Fruit fly (Drosophila melanogaster): ENCODE measurements around the gene sip3.
A peak's percentile ranks its signal among the peaks of the same experiment; 100 is the strongest.

Gene sip3

dm6 chr3R:31771790-31772576 is at the start of gene sip3, which contains the start of gene betaGlu:
sip3 (plus strand) TSS chr3R:31772219.
betaGlu (minus strand) TSS chr3R:31771848.
- TF ChIP-seq CG17801 (GFP tag; optimal IDR thresholded peaks at IDR 0.05; ENCODE audit: partially characterized antibody) = peak; percentile 6

DNA sequence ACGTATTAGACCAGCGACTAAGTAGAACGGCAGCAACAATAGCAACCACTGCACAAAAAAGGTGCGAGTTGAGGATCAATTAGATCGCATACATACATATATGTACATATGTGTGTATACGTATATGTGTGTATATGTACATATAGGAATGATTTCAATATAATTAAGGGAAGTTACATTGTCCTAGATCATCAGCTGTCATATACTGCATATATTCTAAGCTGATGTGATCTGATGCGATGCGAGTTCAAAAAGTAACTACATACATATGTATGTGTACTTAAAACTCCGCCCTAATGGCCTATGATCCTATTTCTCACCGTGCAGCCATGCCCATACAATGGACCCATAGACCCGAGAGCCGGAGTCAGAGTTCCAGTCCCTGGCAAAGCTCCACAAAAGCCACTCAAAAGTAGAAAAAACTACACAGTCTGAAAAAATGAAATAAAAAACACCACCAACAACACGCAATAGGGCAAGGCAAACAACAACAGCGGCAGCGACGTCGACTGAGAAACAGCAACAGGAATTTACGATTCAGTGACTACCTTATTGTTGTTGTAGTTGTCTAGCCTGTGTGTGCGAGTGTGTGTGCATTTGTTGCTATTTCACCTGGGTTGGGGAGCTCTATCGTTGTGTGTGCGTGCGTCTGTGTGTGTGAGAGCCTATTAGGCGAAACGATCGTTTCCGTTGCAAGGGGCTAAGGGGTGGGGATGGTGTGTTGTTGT is 48.6 kb upstream of the sip3 start:
- no peak for TF ChIP-seq CG17801 (GFP tag; optimal IDR thresholded peaks at IDR 0.05; ENCODE audit: partially characterized antibody)

dm6 chr3R:31724136-31724535 is 47.9 kb upstream of the sip3 start:
- TF ChIP-seq CG17801 (GFP tag; optimal IDR thresholded peaks at IDR 0.05; ENCODE audit: partially characterized antibody) = no peak

dm6 chr3R:31724580-31725320 is 47.3 kb upstream of the sip3 start:
- peak; percentile 72 for TF ChIP-seq CG17801 (GFP tag; optimal IDR thresholded peaks at IDR 0.05; ENCODE audit: partially characterized antibody)

DNA sequence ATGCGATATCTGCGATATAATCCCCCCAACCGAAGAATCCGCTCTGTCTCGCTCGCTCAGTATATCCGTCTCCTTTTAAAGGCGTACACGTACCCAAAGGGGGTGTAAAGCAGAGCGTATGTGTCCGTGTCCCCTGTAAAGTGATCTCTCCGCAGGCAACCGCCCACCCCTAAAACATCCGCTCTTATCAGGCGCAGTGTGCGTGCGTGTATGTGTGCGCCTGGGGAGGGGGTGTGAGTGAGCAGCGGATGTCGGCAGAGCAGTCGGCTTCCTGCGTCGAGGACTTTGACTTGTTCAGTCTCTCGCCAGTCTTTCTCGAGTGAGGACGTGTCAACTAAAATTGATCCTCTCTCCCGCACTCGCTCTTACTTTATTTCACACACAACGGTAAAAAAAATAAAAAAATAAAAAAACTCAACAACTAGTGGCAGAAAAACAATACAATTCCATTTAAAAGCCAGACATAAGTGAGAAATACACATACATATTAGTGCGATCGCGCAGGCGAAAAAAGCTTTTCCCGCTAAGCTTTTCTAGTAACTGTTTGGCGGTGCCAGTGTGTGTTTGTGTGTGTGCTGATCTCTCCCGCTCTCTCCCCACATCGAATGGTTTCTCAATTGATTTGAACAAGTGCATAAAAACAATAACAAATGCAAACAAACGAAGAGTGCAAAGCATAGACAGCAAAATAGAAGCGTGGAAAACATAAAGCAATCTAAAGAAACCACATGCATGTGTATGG is 46.4 kb upstream of the sip3 start:
- no peak for TF ChIP-seq CG17801 (GFP tag; optimal IDR thresholded peaks at IDR 0.05; ENCODE audit: partially characterized antibody)

DNA sequence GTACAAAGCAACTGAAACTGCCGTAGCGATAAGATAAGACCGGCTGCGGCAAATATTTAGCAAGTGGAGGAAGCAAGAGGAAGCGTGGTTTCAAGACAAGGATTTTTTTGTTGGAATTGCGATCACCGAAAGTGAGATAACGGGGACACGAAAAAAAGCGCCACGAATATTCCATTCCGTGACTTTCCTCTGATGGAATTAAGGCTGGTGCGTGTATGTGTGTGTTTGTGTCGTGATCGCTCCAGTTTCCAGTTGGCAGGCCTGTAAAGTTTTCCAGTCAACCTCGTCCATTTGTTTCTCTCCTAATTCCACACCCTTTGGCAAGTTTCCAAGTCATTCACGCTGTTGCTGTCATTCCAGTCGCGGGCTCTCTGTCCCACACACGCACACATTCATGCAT is 45.7 kb upstream of the sip3 start:
- TF ChIP-seq CG17801 (GFP tag; optimal IDR thresholded peaks at IDR 0.05; ENCODE audit: partially characterized antibody) = no peak

DNA sequence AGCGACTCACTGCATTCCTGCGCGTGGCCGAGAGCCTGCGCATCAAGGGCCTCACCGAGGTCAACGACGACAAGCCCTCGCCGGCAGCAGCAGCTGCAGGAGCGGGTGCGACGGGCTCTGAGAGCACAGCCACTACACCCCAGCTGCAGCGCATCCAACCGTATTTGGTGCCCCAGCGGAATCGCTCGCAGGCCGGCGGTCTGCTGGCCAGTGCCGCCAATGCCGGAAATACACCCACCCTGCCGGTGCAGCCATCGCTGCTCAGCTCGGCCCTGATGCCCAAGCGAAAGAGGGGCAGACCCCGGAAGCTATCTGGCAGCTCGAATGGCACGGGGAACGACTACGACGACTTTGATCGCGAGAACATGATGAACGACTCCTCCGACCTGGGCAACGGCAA is 44.2 kb upstream of the sip3 start:
- no peak for TF ChIP-seq CG17801 (GFP tag; optimal IDR thresholded peaks at IDR 0.05; ENCODE audit: partially characterized antibody)

DNA sequence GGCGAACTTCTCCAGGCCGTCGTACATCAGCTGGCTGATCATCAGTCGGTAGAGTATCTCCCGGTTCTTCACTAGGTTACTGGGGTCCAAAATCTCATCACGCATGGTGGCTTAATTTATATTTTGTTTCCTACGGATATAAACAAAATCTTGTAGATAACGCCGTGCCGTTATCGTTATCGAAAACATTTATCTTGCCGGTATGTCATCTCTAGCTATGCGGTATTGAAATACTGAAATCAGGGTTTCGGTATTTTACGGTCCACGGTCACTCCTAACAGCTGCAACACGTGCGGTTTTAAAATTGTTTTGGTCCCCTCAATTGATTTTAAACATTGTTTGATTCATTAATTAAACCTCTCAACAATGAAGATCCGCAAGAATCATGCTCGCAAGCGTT is 35.2 kb upstream of the sip3 start, which contains the start of the genes CstF50 and CG11563:
Gene CstF50 (minus strand): TSS at position 188 of the 400 bp plus-strand sequence.
Gene CG11563 (plus strand): TSS at position 260 of the 400 bp plus-strand sequence.
- TF ChIP-seq CG17801 (GFP tag; optimal IDR thresholded peaks at IDR 0.05; ENCODE audit: partially characterized antibody) = peak; percentile 29

DNA sequence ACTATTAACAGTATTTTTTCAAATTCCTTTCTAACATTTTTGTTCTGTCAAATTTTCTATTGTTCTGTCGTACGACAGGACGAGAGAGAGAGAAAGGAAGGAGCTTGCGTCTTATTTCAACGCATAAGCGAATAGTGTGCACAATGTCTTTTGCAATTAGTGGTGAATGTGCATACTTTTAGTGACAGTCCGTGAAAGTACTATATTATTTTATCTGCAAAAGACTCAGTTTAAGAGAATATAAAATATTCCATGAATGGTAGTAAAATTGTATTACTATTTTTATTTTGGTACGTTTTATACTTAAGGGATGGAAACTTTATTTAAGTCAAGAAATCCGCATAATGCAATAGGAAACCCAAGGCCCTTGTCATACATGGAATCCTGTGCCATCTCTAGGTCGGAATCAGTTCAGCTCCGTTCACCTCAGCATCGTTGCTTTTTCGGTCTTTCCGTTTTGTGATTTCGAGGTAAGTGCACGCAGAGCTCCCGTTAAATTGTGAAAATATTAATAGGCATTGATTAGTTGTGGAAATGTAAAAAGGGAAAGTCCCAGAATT is 33.9 kb upstream of the sip3 start, which contains the start of gene eEF1alpha2:
Gene eEF1alpha2 (plus strand): TSS at position 409 of the 560 bp plus-strand sequence.
- no peak for TF ChIP-seq CG17801 (GFP tag; optimal IDR thresholded peaks at IDR 0.05; ENCODE audit: partially characterized antibody)

DNA sequence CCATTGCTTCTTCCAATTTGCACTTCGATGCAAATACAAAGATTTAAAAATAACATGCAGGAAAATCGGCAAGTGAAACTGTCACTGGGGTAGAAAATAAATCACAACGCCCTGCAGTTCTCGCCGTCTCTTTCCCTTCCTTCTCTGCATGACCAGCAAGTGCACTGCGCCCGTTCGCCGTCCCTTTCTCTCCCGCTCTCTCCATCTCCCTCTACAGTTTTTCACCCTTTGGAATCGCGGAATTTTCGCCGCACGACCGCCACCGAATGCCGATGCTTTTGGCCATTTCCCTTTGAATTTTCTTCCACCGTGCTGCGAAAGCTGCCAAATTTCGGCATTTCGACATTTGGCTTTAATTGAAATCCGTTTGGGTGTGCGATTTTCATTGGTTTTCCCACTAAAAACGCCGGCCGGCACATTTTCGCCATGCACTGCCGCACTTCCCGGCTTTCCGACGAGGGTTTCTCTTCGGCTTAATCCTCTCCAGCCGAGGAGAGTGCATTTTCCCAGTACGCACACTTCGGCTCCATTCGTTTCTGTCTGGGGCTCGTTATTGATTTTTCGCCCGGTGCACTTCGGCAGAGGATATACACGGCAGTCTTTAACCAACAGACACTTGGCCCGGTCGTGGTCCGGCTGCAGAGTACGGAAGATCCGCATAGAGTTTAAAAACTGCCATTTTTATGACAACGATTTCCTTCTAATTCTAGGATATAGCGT is 32.8 kb upstream of the sip3 start:
- TF ChIP-seq CG17801 (GFP tag; optimal IDR thresholded peaks at IDR 0.05; ENCODE audit: partially characterized antibody) = no peak

DNA sequence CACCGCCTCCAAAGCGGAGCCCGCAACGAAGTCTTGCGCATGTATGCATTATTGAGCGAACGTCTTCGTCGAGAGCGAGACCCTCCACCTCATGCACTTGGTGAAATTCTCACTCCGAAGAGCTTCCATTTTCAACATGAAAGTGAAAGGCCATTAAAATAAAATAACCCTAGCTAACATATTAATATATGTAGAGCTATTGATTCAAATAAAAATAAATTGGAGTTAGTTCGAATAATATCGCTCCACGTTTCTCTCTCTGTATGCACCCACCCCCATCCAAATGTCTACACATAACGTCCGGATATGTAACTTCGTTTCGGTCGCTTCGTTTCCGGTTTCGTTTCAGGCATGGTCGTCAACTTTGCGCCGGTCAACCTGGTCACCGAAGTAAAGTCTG is 30.7 kb upstream of the sip3 start:
- no peak for TF ChIP-seq CG17801 (GFP tag; optimal IDR thresholded peaks at IDR 0.05; ENCODE audit: partially characterized antibody)

DNA sequence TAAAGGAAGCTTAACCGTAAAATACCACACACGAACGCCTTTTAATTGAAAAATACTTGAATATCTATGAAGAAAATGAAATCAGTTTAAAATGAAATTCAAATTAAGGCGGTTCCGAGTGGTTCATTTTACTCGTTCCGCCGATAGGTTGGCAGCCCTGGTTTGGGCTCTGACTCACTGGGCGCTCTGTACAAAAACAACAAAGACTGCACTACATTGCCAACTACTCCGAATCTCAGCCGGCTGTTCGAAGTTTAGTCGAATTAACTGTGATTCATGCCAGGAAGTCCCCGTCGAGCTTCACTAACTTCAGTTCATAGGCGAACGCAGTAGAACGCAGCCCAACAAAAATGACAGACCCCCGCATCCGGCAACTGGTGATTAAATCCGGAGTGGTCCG is 28.7 kb upstream of the sip3 start, which contains the start of gene Tbca:
Gene Tbca (plus strand): TSS at position 212 of the 400 bp plus-strand sequence.
- TF ChIP-seq CG17801 (GFP tag; optimal IDR thresholded peaks at IDR 0.05; ENCODE audit: partially characterized antibody) = peak; percentile 34

- peak; percentile 48 for TF ChIP-seq CG17801 (GFP tag; optimal IDR thresholded peaks at IDR 0.05; ENCODE audit: partially characterized antibody)
These were observed 27.9 kb upstream of the sip3 start, which contains the start of gene CG1896 for dm6 chr3R:31744044-31744652. CG1896 (plus strand) TSS chr3R:31744282.
